Worm (Caenorhabditis elegans): ENCODE data around the gene erd-2.2.
A peak's percentile ranks its signal among the peaks of the same experiment; 100 is the strongest.

erd-2.2 gene

ce11 chrIII:5938790-5939452, 32.1 kb downstream of the erd-2.2 start:
- TF ChIP-seq lin-38 (GFP tag; IDR thresholded peaks at IDR 0.05) (peak; percentile 43; the same call in 1 of the 2 replicates), Y48G9A.11 (GFP tag; IDR thresholded peaks at IDR 0.05) (peak; percentile 57; the same call in 1 of the 2 replicates), Y75B8A.6 (GFP tag; IDR thresholded peaks at IDR 0.05) (no peak), jun-1 (tag; optimal IDR thresholded peaks at IDR 0.05) (no peak), tra-1 (GFP tag; IDR thresholded peaks at IDR 0.05) (0 out of 2 replicates have a peak, but pooled peaks have one; percentile 13), lin-13 (GFP tag; optimal IDR thresholded peaks at IDR 0.05) (no peak), dve-1 (tag; optimal IDR thresholded peaks at IDR 0.05; ENCODE audit: insufficient read depth) (peak; percentile 73), pqm-1 (tag; optimal IDR thresholded peaks at IDR 0.05) (peak; percentile 23), dmd-6 (GFP tag; IDR thresholded peaks at IDR 0.05) (0 out of 2 replicates have a peak, but pooled peaks have one; percentile 33), php-3 (GFP tag; IDR thresholded peaks at IDR 0.05) (peak; percentile 78), unc-130 (GFP tag; optimal IDR thresholded peaks at IDR 0.05) (peak; percentile 84), hlh-11 (tag; optimal IDR thresholded peaks at IDR 0.05) (peak; percentile 24), mdl-1 (tag; optimal IDR thresholded peaks at IDR 0.05) (no peak), hlh-30 (tag; optimal IDR thresholded peaks at IDR 0.05; ENCODE audit: insufficient read depth) (peak; percentile 67), mes-2 (tag; optimal IDR thresholded peaks at IDR 0.05; ENCODE audit: poor library complexity, severe bottlenecking) (peak; percentile 27), ceh-44 (GFP tag; IDR thresholded peaks at IDR 0.05) (peak; percentile 18; the same call in 1 of the 2 replicates), T20F7.1 (GFP tag; optimal IDR thresholded peaks at IDR 0.05) (peak; percentile 23), madf-9 (GFP tag; conservative IDR thresholded peaks at IDR 0.05) (no peak), ceh-20 (GFP tag; IDR thresholded peaks at IDR 0.05) (peak; percentile 58), lir-3 (tag; optimal IDR thresholded peaks at IDR 0.05) (no peak), daf-16 (GFP tag; optimal IDR thresholded peaks at IDR 0.05) (no peak), daf-16 (tag; optimal IDR thresholded peaks at IDR 0.05) (peak; percentile 78), nhr-77 (tag; optimal IDR thresholded peaks at IDR 0.05) (peak; percentile 36), gei-8 (GFP tag; optimal IDR thresholded peaks at IDR 0.05) (no peak)

ce11 chrIII:5939453-5940296, 32.8 kb downstream of the erd-2.2 start, which contains the start of gene ubq-1:
ubq-1 (plus strand) TSS chrIII:5940254.
- TF ChIP-seq ceh-20 (GFP tag; IDR thresholded peaks at IDR 0.05): no peak
- TF ChIP-seq jun-1 (tag; optimal IDR thresholded peaks at IDR 0.05): no peak
- TF ChIP-seq madf-5 (GFP tag; IDR thresholded peaks at IDR 0.05): 0 out of 4 replicates have a peak, but pooled peaks of 1 of the 2 experiments have one; percentile 61
- TF ChIP-seq skn-1 (tag; optimal IDR thresholded peaks at IDR 0.05): no peak
- TF ChIP-seq F10B5.3 (tag; optimal IDR thresholded peaks at IDR 0.05): no peak
- no peak for TF ChIP-seq lsy-2 (tag; optimal IDR thresholded peaks at IDR 0.05)
- TF ChIP-seq ceh-62 (tag; optimal IDR thresholded peaks at IDR 0.05): no peak
- no peak for TF ChIP-seq nhr-41 (GFP tag; IDR thresholded peaks at IDR 0.05)
- TF ChIP-seq ama-1 (optimal IDR thresholded peaks at IDR 0.05): no peak
- TF ChIP-seq mxl-3 (GFP tag; optimal IDR thresholded peaks at IDR 0.05): no peak
- no peak for TF ChIP-seq lir-3 (tag; optimal IDR thresholded peaks at IDR 0.05)
- peak; percentile 19 for TF ChIP-seq mep-1 (tag; optimal IDR thresholded peaks at IDR 0.05)
- TF ChIP-seq nhr-42 (GFP tag; IDR thresholded peaks at IDR 0.05): no peak
- no peak for TF ChIP-seq unc-39 (tag; optimal IDR thresholded peaks at IDR 0.05)
- TF ChIP-seq lin-1 (GFP tag; IDR thresholded peaks at IDR 0.05): no peak
- no peak for TF ChIP-seq D1046.2 (GFP tag; IDR thresholded peaks at IDR 0.05)
- no peak for TF ChIP-seq Y75B8A.6 (GFP tag; IDR thresholded peaks at IDR 0.05)
- TF ChIP-seq php-3 (GFP tag; IDR thresholded peaks at IDR 0.05): no peak
- TF ChIP-seq nhr-6 (tag; optimal IDR thresholded peaks at IDR 0.05): no peak
- no peak for TF ChIP-seq F44E2.7 (GFP tag; IDR thresholded peaks at IDR 0.05)
- TF ChIP-seq cey-2 (tag; optimal IDR thresholded peaks at IDR 0.05; ENCODE audit: borderline replicate concordance, insufficient read depth): no peak
- no peak for TF ChIP-seq Y48G9A.11 (GFP tag; IDR thresholded peaks at IDR 0.05)
- no peak for TF ChIP-seq zfp-2 (tag; optimal IDR thresholded peaks at IDR 0.05)
- TF ChIP-seq lin-39 (tag; optimal IDR thresholded peaks at IDR 0.05): no peak
- TF ChIP-seq aha-1 (tag): peak; percentile 48
- TF ChIP-seq T26A8.4 (GFP tag; IDR thresholded peaks at IDR 0.05): peak; percentile 25
- peak; percentile 12 for TF ChIP-seq ztf-7 (tag; optimal IDR thresholded peaks at IDR 0.05)
- no peak for TF ChIP-seq nhr-111 (GFP tag; optimal IDR thresholded peaks at IDR 0.05)
- TF ChIP-seq ZK337.2 (GFP tag; IDR thresholded peaks at IDR 0.05): no peak

Data from whole organism, L4 larva.